Fruit fly (Drosophila melanogaster) whole organism, embryonic: ENCODE data around the gene ATPsynD.

Experiments
- BtbVII ChIP-seq: fragments of 200-800 bp; sonication (Bioruptor generic); optimal IDR thresholded peaks from 3 replicates; lab custom pipeline; 2017; ENCODE audit warnings: missing biosample characterization, mild to moderate bottlenecking, missing genetic modification characterization
- CG10321 ChIP-seq: fragments of 200-800 bp; sonication (Bioruptor generic); IDR thresholded peaks from 2 replicates; pipeline ENCODE4 v1.3.6; 2022; ENCODE audit warnings: missing biosample characterization, missing genetic modification characterization
- CG6791 ChIP-seq: fragments of 200-800 bp; sonication (Bioruptor generic); IDR thresholded peaks from 3 replicates; pipeline ENCODE4 v1.3.6; 2022; ENCODE audit warnings: missing biosample characterization, missing genetic modification characterization; ENCODE audit not compliant: partially characterized antibody
- CrebB ChIP-seq: fragments of 200-800 bp; sonication (Bioruptor generic); optimal IDR thresholded peaks from 3 replicates; lab custom pipeline; 2018; ENCODE audit warnings: missing biosample characterization, mild to moderate bottlenecking, missing genetic modification characterization
- Mes4 ChIP-seq: fragments of 200-800 bp; sonication (Bioruptor generic); optimal IDR thresholded peaks from 2 replicates; lab custom pipeline; 2016; ENCODE audit warnings: missing biosample characterization, missing genetic modification characterization
- so ChIP-seq: fragments of 200-800 bp; sonication (Bioruptor generic); IDR thresholded peaks from 3 replicates; pipeline ENCODE4 v1.3.6; 2022; ENCODE audit warnings: missing biosample characterization, missing genetic modification characterization

DNA sequence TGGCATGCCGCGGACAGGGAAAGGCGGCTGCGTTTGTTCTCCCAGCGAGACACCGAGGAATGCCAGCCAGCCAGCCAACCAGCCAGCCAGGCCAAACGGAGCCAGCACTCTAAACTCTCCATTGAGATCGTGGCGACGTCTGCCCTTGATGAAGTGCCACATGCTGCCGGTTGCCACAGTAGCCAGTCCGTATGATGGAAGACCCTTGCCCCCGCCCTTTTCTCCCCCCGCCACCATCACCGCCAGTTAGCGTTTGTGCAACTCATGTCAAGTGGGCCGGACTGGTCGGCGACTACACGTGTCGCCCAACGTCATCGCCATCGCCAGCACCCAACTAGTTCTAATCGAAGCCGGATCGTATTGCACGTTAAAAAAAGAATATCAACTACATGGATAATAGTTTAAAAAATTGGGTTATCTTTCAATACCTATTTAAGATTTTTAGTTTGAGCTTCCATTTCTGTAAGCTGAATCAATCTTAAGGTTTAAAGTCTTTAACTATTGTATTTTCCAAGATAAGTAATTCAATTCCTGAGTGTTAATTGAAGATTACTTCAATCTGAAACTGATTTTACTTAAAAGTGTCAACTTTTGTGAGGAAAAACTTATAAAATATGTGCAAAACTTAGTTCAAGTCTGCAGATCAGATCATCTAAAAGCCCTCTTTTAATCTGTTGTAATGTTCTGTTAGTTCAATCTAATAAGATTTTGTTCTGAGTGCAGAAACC is 24.4 kb upstream of the ATPsynD start:
- TF ChIP-seq CG10321 (GFP tag; lab: Robert Waterston, UW) = no peak
- TF ChIP-seq so = no peak
- TF ChIP-seq BtbVII (GFP tag; lab: Kevin White, UChicago) = no peak
- no peak for TF ChIP-seq CrebB (tag; lab: Kevin White, UChicago)
- TF ChIP-seq CG6791 = no peak
- no peak for TF ChIP-seq Mes4 (GFP tag; lab: Kevin White, UChicago)
